Worm (Caenorhabditis elegans) whole organism, L1 larva: ENCODE results near the gene srw-7.
A peak's percentile ranks its signal among the peaks of the same experiment; 100 is the strongest.

ENCODE experiments used
- C04F5.9 ChIP-seq: sonication (generic microtip); optimal IDR thresholded peaks from 2 replicates; lab custom pipeline; 2016; ENCODE audit warnings: missing genetic modification characterization, missing compliant biosample characterization
- F16B12.6 ChIP-seq: fragments of 150-350 bp; optimal IDR thresholded peaks from 2 replicates; lab custom pipeline; 2014; ENCODE audit warnings: missing biosample characterization, missing genetic modification characterization
- Y116A8C.19 ChIP-seq: sonication (generic microtip); optimal IDR thresholded peaks from 2 replicates; lab custom pipeline; 2016; ENCODE audit warnings: missing compliant biosample characterization, missing genetic modification characterization, borderline replicate concordance
- aha-1 ChIP-seq: fragments of 150-350 bp; optimal IDR thresholded peaks from 2 replicates; lab custom pipeline; 2014; ENCODE audit warnings: missing biosample characterization, missing genetic modification characterization
- blmp-1 ChIP-seq: fragments of 150-350 bp; optimal IDR thresholded peaks from 2 replicates; lab custom pipeline; 2014; ENCODE audit warnings: missing biosample characterization, missing genetic modification characterization
- ceh-8 ChIP-seq: fragments of 200-800 bp; sonication (Bioruptor generic); optimal IDR thresholded peaks from 2 replicates; lab custom pipeline; 2018; ENCODE audit warnings: mild to moderate bottlenecking, missing genetic modification characterization, moderate library complexity, missing compliant biosample characterization
- ceh-88 ChIP-seq: fragments of 200-800 bp; sonication (Bioruptor generic); IDR thresholded peaks from 2 replicates; pipeline ENCODE4 v1.3.6; 2022; ENCODE audit warnings: missing genetic modification characterization, missing compliant biosample characterization
- dpl-1 ChIP-seq, 3 experiments: fragments of 150-350 bp in 2 of 3; sonication (generic microtip) in 1 of 3; optimal IDR thresholded peaks; 2 replicates each; lab custom pipeline; 2014 to 2017; ENCODE audit warnings: missing biosample characterization in 3 of 3, missing genetic modification characterization in 3 of 3, missing genetic modification reagents in 3 of 3
- dsc-1 ChIP-seq: sonication (generic microtip); optimal IDR thresholded peaks from 2 replicates; lab custom pipeline; 2016; ENCODE audit warnings: mild to moderate bottlenecking, missing genetic modification characterization, missing compliant biosample characterization
- efl-1 ChIP-seq, 4 experiments: fragments of 150-350 bp; optimal IDR thresholded peaks in 3 of 4; peaks in 1 of 4; 1 replicate in 1 of 4; 2 replicates in 3 of 4; lab custom pipeline; 2014; ENCODE audit warnings: missing biosample characterization in 2 of 4, missing genetic modification characterization in 2 of 4, missing genetic modification reagents in 2 of 4
- egl-13 ChIP-seq: sonication (generic microtip); optimal IDR thresholded peaks from 2 replicates; lab custom pipeline; 2016; ENCODE audit warnings: missing genotype, missing genetic modification reagents, missing genetic modification characterization, missing compliant biosample characterization
- elt-2 ChIP-seq: sonication (generic microtip); optimal IDR thresholded peaks from 2 replicates; lab custom pipeline; 2016; ENCODE audit warnings: missing genetic modification characterization, mild to moderate bottlenecking, inconsistent platforms, missing compliant biosample characterization, missing genetic modification reagents
- fkh-10 ChIP-seq: sonication (generic microtip); optimal IDR thresholded peaks from 2 replicates; lab custom pipeline; 2017; ENCODE audit warnings: missing biosample characterization, missing genetic modification reagents, missing genetic modification characterization
- fkh-8 ChIP-seq: sonication (generic microtip); optimal IDR thresholded peaks from 2 replicates; lab custom pipeline; 2016; ENCODE audit warnings: mild to moderate bottlenecking, missing genetic modification characterization, missing compliant biosample characterization
- fos-1 ChIP-seq: fragments of 150-350 bp; optimal IDR thresholded peaks from 2 replicates; lab custom pipeline; 2014; ENCODE audit warnings: missing biosample characterization, missing genetic modification characterization
- hlh-17 ChIP-seq: fragments of 200-800 bp; sonication (Bioruptor generic); optimal IDR thresholded peaks from 2 replicates; lab custom pipeline; 2018; ENCODE audit warnings: missing genetic modification characterization, mild to moderate bottlenecking, missing compliant biosample characterization, moderate library complexity, borderline replicate concordance
- hpl-2 ChIP-seq: fragments of 150-350 bp; optimal IDR thresholded peaks from 2 replicates; lab custom pipeline; 2014; ENCODE audit warnings: missing biosample characterization, missing genetic modification reagents, missing genetic modification characterization
- irx-1 ChIP-seq: sonication (generic microtip); optimal IDR thresholded peaks from 2 replicates; lab custom pipeline; 2016; ENCODE audit warnings: missing genetic modification characterization, missing compliant biosample characterization
- isw-1 ChIP-seq: fragments of 200-800 bp; sonication (Bioruptor generic); IDR thresholded peaks from 2 replicates; pipeline ENCODE4 v1.3.6; 2022; ENCODE audit warnings: missing genetic modification characterization, missing compliant biosample characterization
- jun-1 ChIP-seq: fragments of 150-350 bp; optimal IDR thresholded peaks from 2 replicates; lab custom pipeline; 2014; ENCODE audit warnings: missing biosample characterization, missing genetic modification reagents, missing genetic modification characterization
- lin-13 ChIP-seq: fragments of 150-350 bp; optimal IDR thresholded peaks from 2 replicates; lab custom pipeline; 2014; ENCODE audit warnings: missing biosample characterization, missing genetic modification reagents, missing genetic modification characterization
- lin-15B ChIP-seq: fragments of 150-350 bp; sonication (generic microtip); optimal IDR thresholded peaks from 3 replicates; lab custom pipeline; 2014; ENCODE audit warnings: missing biosample characterization, missing genetic modification characterization
- lin-35 ChIP-seq, 2 experiments: fragments of 150-350 bp; optimal IDR thresholded peaks; 2 replicates each; lab custom pipeline; 2014; ENCODE audit warnings: missing biosample characterization in 2 of 2, missing genetic modification characterization in 2 of 2, missing genetic modification reagents in 2 of 2
- lsy-2 ChIP-seq, 2 experiments: fragments of 150-350 bp; optimal IDR thresholded peaks; 2 replicates each; lab custom pipeline; 2014; ENCODE audit warnings: missing biosample characterization in 2 of 2, missing genetic modification characterization in 2 of 2
- mdl-1 ChIP-seq, 2 experiments: fragments of 150-350 bp; optimal IDR thresholded peaks; 2 replicates each; lab custom pipeline; 2014 to 2017; ENCODE audit warnings: missing biosample characterization in 2 of 2, missing genetic modification characterization in 2 of 2, inconsistent platforms in 1 of 2
- mef-2 ChIP-seq: fragments of 150-350 bp; optimal IDR thresholded peaks from 2 replicates; lab custom pipeline; 2014; ENCODE audit warnings: missing biosample characterization, missing genetic modification characterization
- mep-1 ChIP-seq: fragments of 150-350 bp; optimal IDR thresholded peaks from 2 replicates; lab custom pipeline; 2014; ENCODE audit warnings: missing biosample characterization, missing genetic modification characterization
- nhr-11 ChIP-seq: fragments of 150-350 bp; optimal IDR thresholded peaks from 2 replicates; lab custom pipeline; 2014; ENCODE audit warnings: missing biosample characterization, missing genetic modification characterization
- nhr-12 ChIP-seq: sonication (generic microtip); optimal IDR thresholded peaks from 2 replicates; lab custom pipeline; 2017; ENCODE audit warnings: missing biosample characterization, missing genetic modification characterization
- nhr-20 ChIP-seq: sonication (generic microtip); optimal IDR thresholded peaks from 2 replicates; lab custom pipeline; 2016; ENCODE audit warnings: mild to moderate bottlenecking, missing genetic modification characterization, missing compliant biosample characterization
- nhr-47 ChIP-seq: sonication (generic microtip); optimal IDR thresholded peaks from 2 replicates; lab custom pipeline; 2016; ENCODE audit warnings: mild to moderate bottlenecking, missing genetic modification characterization, moderate library complexity, missing compliant biosample characterization
- nhr-71 ChIP-seq: sonication (generic microtip); optimal IDR thresholded peaks from 2 replicates; lab custom pipeline; 2016; ENCODE audit warnings: mild to moderate bottlenecking, missing genetic modification characterization, moderate library complexity, missing compliant biosample characterization
- nhr-77 ChIP-seq: fragments of 150-350 bp; optimal IDR thresholded peaks from 2 replicates; lab custom pipeline; 2014; ENCODE audit warnings: missing biosample characterization, missing genetic modification characterization
- nhr-84 ChIP-seq: sonication (generic microtip); optimal IDR thresholded peaks from 2 replicates; lab custom pipeline; 2017; ENCODE audit warnings: missing biosample characterization, missing genetic modification characterization
- nhr-85 ChIP-seq: sonication (generic microtip); peaks from one replicate; lab custom pipeline; 2016; ENCODE audit warnings: missing genetic modification characterization, inconsistent platforms, missing compliant biosample characterization
- rnt-1 ChIP-seq: sonication (generic microtip); optimal IDR thresholded peaks from 2 replicates; lab custom pipeline; 2016; ENCODE audit warnings: mild to moderate bottlenecking, missing genetic modification characterization, moderate library complexity, missing compliant biosample characterization
- skn-1 ChIP-seq: fragments of 150-350 bp; optimal IDR thresholded peaks from 2 replicates; lab custom pipeline; 2014; ENCODE audit warnings: missing biosample characterization, missing genetic modification characterization
- snu-23 ChIP-seq: sonication (generic microtip); optimal IDR thresholded peaks from 2 replicates; lab custom pipeline; 2016; ENCODE audit warnings: missing genetic modification characterization, missing compliant biosample characterization
- swsn-7 ChIP-seq: sonication (generic microtip); optimal IDR thresholded peaks from 2 replicates; lab custom pipeline; 2016; ENCODE audit warnings: missing genetic modification characterization, missing compliant biosample characterization
- tbx-2 ChIP-seq: sonication (generic microtip); optimal IDR thresholded peaks from 2 replicates; lab custom pipeline; 2016; ENCODE audit warnings: missing genetic modification characterization, missing compliant biosample characterization
- unc-30 ChIP-seq: sonication (generic microtip); optimal IDR thresholded peaks from 2 replicates; lab custom pipeline; 2017; ENCODE audit warnings: missing biosample characterization, missing genetic modification characterization
- unc-86 ChIP-seq: sonication (generic microtip); optimal IDR thresholded peaks from 2 replicates; lab custom pipeline; 2016; ENCODE audit warnings: missing genetic modification characterization, missing compliant biosample characterization
- unc-98 ChIP-seq: fragments of 200-800 bp; sonication (Bioruptor generic); IDR thresholded peaks from 2 replicates; pipeline ENCODE4 v1.3.6; 2022; ENCODE audit warnings: missing genetic modification characterization, missing compliant biosample characterization
- vab-15 ChIP-seq: sonication (generic microtip); optimal IDR thresholded peaks from 2 replicates; lab custom pipeline; 2017; ENCODE audit warnings: missing genotype, mild to moderate bottlenecking, missing genetic modification characterization, missing compliant biosample characterization
- xbp-1 ChIP-seq: sonication (generic microtip); optimal IDR thresholded peaks from 2 replicates; lab custom pipeline; 2016; ENCODE audit warnings: missing genetic modification characterization, missing compliant biosample characterization
- zag-1 ChIP-seq: fragments of 150-350 bp; optimal IDR thresholded peaks from 2 replicates; lab custom pipeline; 2014; ENCODE audit warnings: missing biosample characterization, missing genetic modification characterization
- zip-4 ChIP-seq: fragments of 200-800 bp; sonication (Bioruptor generic); optimal IDR thresholded peaks from 2 replicates; lab custom pipeline; 2018; ENCODE audit warnings: mild to moderate bottlenecking, missing genetic modification characterization, moderate library complexity, missing compliant biosample characterization
- ztf-11 ChIP-seq, 2 experiments: sonication (generic microtip); optimal IDR thresholded peaks; 2 replicates each; lab custom pipeline; 2016 to 2017; ENCODE audit warnings: missing genetic modification characterization in 2 of 2, missing biosample characterization in 1 of 2, missing compliant biosample characterization in 1 of 2

The srw-7 gene

DNA sequence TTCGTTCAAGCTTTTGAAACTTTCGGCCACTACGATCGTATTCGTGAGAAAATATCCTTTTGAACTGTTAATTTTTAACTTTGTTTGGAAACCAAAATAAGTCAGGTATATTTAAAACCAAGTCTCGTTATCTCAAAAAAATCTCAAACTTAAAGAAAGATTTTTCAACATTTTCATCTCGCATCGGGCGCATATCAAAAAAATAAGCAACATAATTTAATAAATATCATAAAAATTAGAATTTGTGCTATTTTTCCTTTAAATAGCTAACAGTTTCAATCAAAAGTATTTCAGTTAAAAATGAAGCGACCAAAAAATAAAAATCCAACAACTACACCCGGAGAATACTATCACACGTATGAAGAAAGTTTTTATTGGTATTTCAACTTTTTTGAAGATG lies at the start of gene srw-7:
srw-7 (plus strand) TSS at position 301 of the 400 bp plus-strand sequence.
- TF ChIP-seq Y116A8C.19, result no peak
- no peak for TF ChIP-seq nhr-71 (tag; lab: Kevin White, UChicago)
- no peak for TF ChIP-seq nhr-85 (tag; lab: Kevin White, UChicago)
- TF ChIP-seq hlh-17 (GFP tag; lab: Kevin White, UChicago), result no peak
- TF ChIP-seq blmp-1 (tag; lab: Kevin White, UChicago), result no peak
- no peak for TF ChIP-seq F16B12.6 (tag; lab: Kevin White, UChicago)
- TF ChIP-seq nhr-47 (tag; lab: Kevin White, UChicago), result no peak
- no peak for TF ChIP-seq unc-98 (GFP tag; lab: Robert Waterston, UW)
- TF ChIP-seq rnt-1 (tag; lab: Kevin White, UChicago), result no peak
- no peak for TF ChIP-seq fkh-8 (tag; lab: Kevin White, UChicago)

DNA sequence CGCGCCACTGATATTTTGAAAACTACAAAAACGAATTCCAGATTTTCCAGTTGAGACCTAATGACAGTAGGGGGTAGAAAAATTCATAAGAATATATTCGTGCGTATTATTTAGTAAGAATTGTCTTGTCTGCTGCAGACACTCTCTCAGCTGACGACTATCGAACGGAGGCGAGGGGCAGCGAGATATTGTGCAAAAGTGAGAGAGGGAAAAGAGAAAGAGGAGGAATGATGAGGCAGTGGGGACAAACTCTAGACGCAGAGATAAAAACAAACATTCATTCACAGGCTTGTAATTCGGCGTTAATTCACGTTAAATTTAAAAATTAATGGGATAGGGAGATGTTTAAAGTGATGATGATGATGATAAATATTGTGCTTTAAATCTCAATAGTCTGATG lies 49.2 kb upstream of the srw-7 start, which contains the start of gene gid-7:
gid-7 (minus strand) TSS at position 188 of the 400 bp plus-strand sequence.
- TF ChIP-seq efl-1 (optimal IDR thresholded peaks at IDR 0.05; lab: Kevin White, UChicago) (peak; percentile 75 to 79), efl-1 (GFP tag; optimal IDR thresholded peaks at IDR 0.05 in 1 of 2; lab: Kevin White, UChicago) (peak; percentile 67 to 96), C04F5.9 (no peak), nhr-12 (tag; lab: Kevin White, UChicago) (no peak), Y116A8C.19 (no peak), dsc-1 (tag; lab: Kevin White, UChicago) (peak; percentile 28), mep-1 (tag; lab: Kevin White, UChicago) (peak; percentile 66), vab-15 (tag; lab: Kevin White, UChicago) (no peak), hpl-2 (GFP tag; lab: Kevin White, UChicago) (no peak), zip-4 (GFP tag; lab: Kevin White, UChicago) (no peak), fos-1 (tag; lab: Kevin White, UChicago) (no peak), fkh-10 (GFP tag; lab: Kevin White, UChicago) (no peak), mef-2 (tag; lab: Kevin White, UChicago) (no peak), dpl-1 (GFP tag; optimal IDR thresholded peaks at IDR 0.05; lab: Kevin White, UChicago) (peak; percentile 28 to 61 (median 60)), zag-1 (no peak), skn-1 (tag; lab: Kevin White, UChicago) (peak; percentile 17), nhr-47 (tag; lab: Kevin White, UChicago) (peak; percentile 40), aha-1 (tag; lab: Kevin White, UChicago) (no peak), lin-35 (GFP tag; optimal IDR thresholded peaks at IDR 0.05; lab: Kevin White, UChicago) (peak; percentile 56 to 61), mdl-1 (tag; optimal IDR thresholded peaks at IDR 0.05; lab: Kevin White, UChicago) (peak in 1 of 2 experiments; percentile 39), elt-2 (no peak), xbp-1 (tag; lab: Kevin White, UChicago) (peak; percentile 35), irx-1 (tag; lab: Kevin White, UChicago) (peak; percentile 8), unc-30 (tag; lab: Kevin White, UChicago) (no peak), lin-15B (tag; lab: Kevin White, UChicago) (no peak), nhr-11 (tag; lab: Kevin White, UChicago) (peak; percentile 4), nhr-85 (tag; lab: Kevin White, UChicago) (peak; percentile 66), nhr-84 (tag; lab: Kevin White, UChicago) (no peak), swsn-7 (peak; percentile 54), tbx-2 (tag; lab: Kevin White, UChicago) (peak; percentile 39), nhr-20 (tag; lab: Kevin White, UChicago) (peak; percentile 59), lsy-2 (tag; optimal IDR thresholded peaks at IDR 0.05; lab: Kevin White, UChicago) (peak; percentile 36 to 45), egl-13 (tag; lab: Kevin White, UChicago) (no peak), blmp-1 (tag; lab: Kevin White, UChicago) (no peak), jun-1 (tag; lab: Kevin White, UChicago) (no peak), lin-13 (GFP tag; lab: Kevin White, UChicago) (no peak), ceh-88 (GFP tag; lab: Robert Waterston, UW) (no peak), nhr-77 (tag; lab: Kevin White, UChicago) (no peak), ztf-11 (tag; optimal IDR thresholded peaks at IDR 0.05; lab: Kevin White, UChicago) (no peak), nhr-71 (tag; lab: Kevin White, UChicago) (no peak), isw-1 (GFP tag; lab: Robert Waterston, UW) (no peak), snu-23 (GFP tag; lab: Kevin White, UChicago) (peak; percentile 67), unc-86 (tag; lab: Kevin White, UChicago) (peak; percentile 33), ceh-8 (GFP tag; lab: Kevin White, UChicago) (no peak)
